Fruit fly (Drosophila melanogaster) whole organism, embryonic: ENCODE measurements around the gene CG6726.

ENCODE experiments used
- Aef1 ChIP-seq: fragments of 200-800 bp; sonication (Bioruptor generic); IDR thresholded peaks from 3 replicates; pipeline ENCODE4 v1.3.6; 2022; ENCODE audit warnings: missing biosample characterization, missing genetic modification characterization
- Bgb ChIP-seq: fragments of 200-800 bp; sonication (Bioruptor generic); IDR thresholded peaks from 2 replicates; pipeline ENCODE4 v1.3.6; 2022; ENCODE audit warnings: missing biosample characterization, missing genetic modification characterization; ENCODE audit not compliant: partially characterized antibody
- Bteb2 ChIP-seq: fragments of 200-800 bp; sonication (Bioruptor generic); optimal IDR thresholded peaks from 2 replicates; lab custom pipeline; 2016; ENCODE audit warnings: missing biosample characterization, missing genetic modification characterization
- CG10431 ChIP-seq: fragments of 200-800 bp; sonication (Bioruptor generic); optimal IDR thresholded peaks from 3 replicates; lab custom pipeline; 2018; ENCODE audit warnings: missing biosample characterization, mild to moderate bottlenecking, missing genetic modification characterization
- CG11093 ChIP-seq: fragments of 200-800 bp; sonication (Bioruptor generic); IDR thresholded peaks from 3 replicates; pipeline ENCODE4 v1.3.6; 2022; ENCODE audit warnings: missing biosample characterization, missing genetic modification characterization
- CG13894 ChIP-seq: fragments of 200-800 bp; sonication (Bioruptor generic); optimal IDR thresholded peaks from 3 replicates; lab custom pipeline; 2018; ENCODE audit warnings: missing biosample characterization, mild to moderate bottlenecking, missing genetic modification characterization, moderate library complexity
- CG17912 ChIP-seq: fragments of 200-800 bp; sonication (Bioruptor generic); optimal IDR thresholded peaks from 2 replicates; lab custom pipeline; 2018; ENCODE audit warnings: missing biosample characterization, mild to moderate bottlenecking, missing genetic modification characterization
- CG18476 ChIP-seq: fragments of 200-800 bp; sonication (Bioruptor generic); optimal IDR thresholded peaks from 2 replicates; lab custom pipeline; 2016; ENCODE audit warnings: missing biosample characterization, mild to moderate bottlenecking, missing genetic modification characterization
- CG2889 ChIP-seq: fragments of 200-800 bp; sonication (Bioruptor generic); IDR thresholded peaks from 3 replicates; pipeline ENCODE4 v1.3.6; 2022; ENCODE audit warnings: missing biosample characterization, missing genetic modification characterization
- CG3065 ChIP-seq: fragments of 200-800 bp; sonication (Bioruptor generic); optimal IDR thresholded peaks from 2 replicates; lab custom pipeline; 2016; ENCODE audit warnings: missing biosample characterization, missing genetic modification characterization
- CG4282 ChIP-seq: fragments of 200-800 bp; sonication (Bioruptor generic); optimal IDR thresholded peaks from 2 replicates; lab custom pipeline; 2016; ENCODE audit warnings: missing biosample characterization, missing genetic modification characterization
- CG4424 ChIP-seq: fragments of 200-800 bp; sonication (Bioruptor generic); optimal IDR thresholded peaks from 3 replicates; lab custom pipeline; 2016; ENCODE audit warnings: missing biosample characterization, missing genetic modification characterization
- CG5953 ChIP-seq: fragments of 200-800 bp; sonication (Bioruptor generic); IDR thresholded peaks from 2 replicates; pipeline ENCODE4 v1.3.6; 2022; ENCODE audit warnings: missing biosample characterization, missing genetic modification characterization
- CG7271 ChIP-seq: fragments of 200-800 bp; sonication (Bioruptor generic); optimal IDR thresholded peaks from 2 replicates; lab custom pipeline; 2018; ENCODE audit warnings: missing biosample characterization, mild to moderate bottlenecking, missing genetic modification characterization, moderate library complexity
- CG7786 ChIP-seq: fragments of 200-800 bp; sonication (Bioruptor generic); optimal IDR thresholded peaks from 2 replicates; lab custom pipeline; 2016; ENCODE audit warnings: missing biosample characterization, missing genetic modification characterization
- CG8281 ChIP-seq: fragments of 200-800 bp; sonication (Bioruptor generic); optimal IDR thresholded peaks from 2 replicates; lab custom pipeline; 2018; ENCODE audit warnings: missing biosample characterization, mild to moderate bottlenecking, missing genetic modification characterization, moderate library complexity
- CG9876 ChIP-seq: fragments of 200-800 bp; sonication (Bioruptor generic); optimal IDR thresholded peaks from 2 replicates; lab custom pipeline; 2016; ENCODE audit warnings: missing biosample characterization, missing genetic modification characterization
- E2f2 ChIP-seq: fragments of 200-800 bp; sonication (Bioruptor generic); IDR thresholded peaks from 2 replicates; pipeline ENCODE4 v1.3.6; 2022; ENCODE audit warnings: missing biosample characterization, missing genetic modification characterization
- HHEX ChIP-seq: fragments of 200-800 bp; sonication (Bioruptor generic); optimal IDR thresholded peaks from 3 replicates; lab custom pipeline; 2017; ENCODE audit warnings: missing biosample characterization, mild to moderate bottlenecking, missing genetic modification characterization, missing genetic modification reagents
- Myb ChIP-seq: fragments of 200-800 bp; sonication (Bioruptor generic); optimal IDR thresholded peaks from 2 replicates; lab custom pipeline; 2016; ENCODE audit warnings: missing biosample characterization, missing genetic modification characterization
- Nf-YB ChIP-seq: fragments of 200-800 bp; sonication (Bioruptor generic); optimal IDR thresholded peaks from 3 replicates; lab custom pipeline; 2019; ENCODE audit warnings: missing biosample characterization, mild to moderate bottlenecking, missing genetic modification characterization, moderate library complexity
- Opbp ChIP-seq: fragments of 200-800 bp; sonication (Bioruptor generic); IDR thresholded peaks from 3 replicates; pipeline ENCODE4 v1.3.6; 2022; ENCODE audit warnings: missing biosample characterization, missing genetic modification characterization; ENCODE audit not compliant: partially characterized antibody
- Sin3A ChIP-seq: fragments of >200 bp; optimal IDR thresholded peaks from 2 replicates; lab custom pipeline; 2018
- Sox100B ChIP-seq: fragments of 200-800 bp; sonication (Bioruptor generic); optimal IDR thresholded peaks from 3 replicates; lab custom pipeline; 2018; ENCODE audit warnings: missing biosample characterization, mild to moderate bottlenecking, missing genetic modification characterization
- Vsx1 ChIP-seq: fragments of 200-800 bp; sonication (Bioruptor generic); optimal IDR thresholded peaks from 2 replicates; lab custom pipeline; 2017; ENCODE audit warnings: missing biosample characterization, mild to moderate bottlenecking, missing genetic modification characterization, missing genetic modification reagents
- YL-1 ChIP-seq: fragments of 200-800 bp; sonication (Bioruptor generic); optimal IDR thresholded peaks from 3 replicates; lab custom pipeline; 2017; ENCODE audit warnings: missing biosample characterization, mild to moderate bottlenecking, missing genetic modification characterization
- al ChIP-seq: fragments of 200-800 bp; sonication (Bioruptor generic); IDR thresholded peaks from 2 replicates; pipeline ENCODE4 v1.3.6; 2022; ENCODE audit warnings: missing biosample characterization, missing genetic modification characterization
- cad ChIP-seq: fragments of >200 bp; optimal IDR thresholded peaks from 2 replicates; lab custom pipeline; 2017; ENCODE audit warnings: missing biosample characterization, missing genetic modification characterization
- chif ChIP-seq, 2 experiments: fragments of 200-800 bp; sonication (Bioruptor generic); optimal IDR thresholded peaks; 3 replicates each; lab custom pipeline; 2016; ENCODE audit warnings: missing biosample characterization in 2 of 2, missing genetic modification characterization in 2 of 2
- emc ChIP-seq: fragments of 200-800 bp; sonication (Bioruptor generic); optimal IDR thresholded peaks from 2 replicates; lab custom pipeline; 2016; ENCODE audit warnings: missing biosample characterization, missing genetic modification characterization
- eyg ChIP-seq: fragments of 200-800 bp; sonication (Bioruptor generic); optimal IDR thresholded peaks from 3 replicates; lab custom pipeline; 2016; ENCODE audit warnings: missing biosample characterization, missing genetic modification characterization
- fd3F ChIP-seq: fragments of 200-800 bp; sonication (Bioruptor generic); optimal IDR thresholded peaks from 2 replicates; lab custom pipeline; 2018; ENCODE audit warnings: missing biosample characterization, mild to moderate bottlenecking, missing genetic modification characterization, moderate library complexity
- ftz-f1 ChIP-seq: fragments of 200-800 bp; sonication (Bioruptor generic); optimal IDR thresholded peaks from 2 replicates; lab custom pipeline; 2016; ENCODE audit warnings: missing biosample characterization, missing genetic modification characterization
- her ChIP-seq: fragments of 200-800 bp; sonication (Bioruptor generic); optimal IDR thresholded peaks from 2 replicates; lab custom pipeline; 2016; ENCODE audit warnings: missing biosample characterization, missing genetic modification characterization
- ind ChIP-seq: fragments of 200-800 bp; sonication (Bioruptor generic); optimal IDR thresholded peaks from 3 replicates; lab custom pipeline; 2016; ENCODE audit warnings: missing biosample characterization, missing genetic modification characterization
- lola ChIP-seq, 3 experiments: fragments of >200 bp in 2 of 3; fragments of 200-800 bp in 1 of 3; sonication (Bioruptor generic) in 1 of 3; optimal IDR thresholded peaks; 2 replicates each; lab custom pipeline; 2017 to 2019; ENCODE audit warnings: missing biosample characterization in 3 of 3, missing genetic modification characterization in 3 of 3, mild to moderate bottlenecking in 1 of 3, moderate library complexity in 1 of 3
- pros ChIP-seq: fragments of 200-800 bp; sonication (Bioruptor generic); optimal IDR thresholded peaks from 3 replicates; lab custom pipeline; 2019; ENCODE audit warnings: missing biosample characterization, mild to moderate bottlenecking, missing genetic modification characterization, moderate library complexity
- run ChIP-seq: fragments of 200-800 bp; sonication (Bioruptor generic); optimal IDR thresholded peaks from 3 replicates; lab custom pipeline; 2018; ENCODE audit warnings: missing biosample characterization, mild to moderate bottlenecking, missing genetic modification characterization
- sens-2 ChIP-seq: fragments of 200-800 bp; sonication (Bioruptor generic); IDR thresholded peaks from 2 replicates; pipeline ENCODE4 v1.3.6; 2022; ENCODE audit warnings: missing biosample characterization, missing genetic modification characterization
- seq ChIP-seq: fragments of 200-800 bp; sonication (Bioruptor generic); IDR thresholded peaks from 2 replicates; pipeline ENCODE4 v1.3.6; 2022; ENCODE audit warnings: missing biosample characterization, missing genetic modification characterization
- sob ChIP-seq: fragments of 200-800 bp; sonication (Bioruptor generic); IDR thresholded peaks from 2 replicates; pipeline ENCODE4 v1.3.6; 2022; ENCODE audit warnings: missing biosample characterization, missing genetic modification characterization
- sqz ChIP-seq: fragments of 200-800 bp; sonication (Bioruptor generic); optimal IDR thresholded peaks from 3 replicates; lab custom pipeline; 2018; ENCODE audit warnings: missing biosample characterization, mild to moderate bottlenecking, missing genetic modification characterization
- tap ChIP-seq: fragments of 200-800 bp; optimal IDR thresholded peaks from 3 replicates; lab custom pipeline; 2019; ENCODE audit warnings: missing biosample characterization, mild to moderate bottlenecking, missing genetic modification characterization, moderate library complexity
- tgo ChIP-seq: fragments of 200-800 bp; sonication (Bioruptor generic); IDR thresholded peaks from 3 replicates; pipeline ENCODE4 v1.3.6; 2022; ENCODE audit warnings: missing biosample characterization, missing genetic modification characterization
- tin ChIP-seq: fragments of 200-800 bp; sonication (Bioruptor generic); optimal IDR thresholded peaks from 3 replicates; lab custom pipeline; 2016; ENCODE audit warnings: missing biosample characterization, missing genetic modification characterization
- twi ChIP-seq: fragments of 200-800 bp; optimal IDR thresholded peaks from 2 replicates; lab custom pipeline; 2019; ENCODE audit warnings: missing biosample characterization, mild to moderate bottlenecking, missing genetic modification characterization, moderate library complexity
- vnd ChIP-seq: fragments of 200-800 bp; sonication (Bioruptor generic); IDR thresholded peaks from 3 replicates; pipeline ENCODE4 v1.3.6; 2022; ENCODE audit warnings: missing biosample characterization, missing genetic modification characterization; ENCODE audit not compliant: partially characterized antibody
- zen ChIP-seq: fragments of 200-800 bp; sonication (Bioruptor generic); optimal IDR thresholded peaks from 3 replicates; lab custom pipeline; 2018; ENCODE audit warnings: missing biosample characterization, mild to moderate bottlenecking, missing genetic modification characterization, moderate library complexity

CG6726 gene

dm6 chr3R:23048089-23048689 is 43.3 kb upstream of the CG6726 start, which contains the start of gene CG17121 (continued):
- peak; percentile 94 for TF ChIP-seq pros
- no peak for TF ChIP-seq her (GFP tag; lab: Kevin White, UChicago)
- TF ChIP-seq Bgb (GFP tag; lab: Robert Waterston, UW) = peak; percentile 18; the same call in 1 of the 2 replicates
- TF ChIP-seq Aef1 (GFP tag; lab: Robert Waterston, UW) = no peak

DNA sequence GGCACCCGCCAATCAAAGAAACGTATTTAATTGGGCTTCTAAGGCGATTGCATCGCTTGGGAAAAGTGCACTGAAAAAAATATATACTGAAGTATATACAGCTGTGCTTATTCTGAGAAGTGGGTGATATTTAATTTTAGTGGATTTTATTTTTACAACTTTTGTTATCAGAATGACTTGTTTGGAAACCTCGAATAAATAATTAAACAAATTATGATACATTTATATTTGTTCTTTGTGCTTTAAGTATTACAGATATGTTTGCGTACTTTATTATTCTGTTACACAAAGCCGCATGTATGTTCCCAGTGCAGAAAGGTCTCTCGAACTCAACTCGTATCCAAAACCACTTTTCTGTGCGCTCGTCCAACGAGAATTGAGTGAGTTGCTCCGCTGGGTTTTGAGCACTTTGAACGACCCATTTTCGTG is 42.8 kb upstream of the CG6726 start:
- TF ChIP-seq al (GFP tag; lab: Robert Waterston, UW) = peak; percentile 55
- TF ChIP-seq tap (tag; lab: Kevin White, UChicago) = peak; percentile 80
- peak; percentile 5; the same call in 1 of the 2 replicates for TF ChIP-seq CG5953 (GFP tag; lab: Robert Waterston, UW)
- TF ChIP-seq twi (tag; lab: Kevin White, UChicago) = peak; percentile 24
- no peak for TF ChIP-seq CG13894 (tag; lab: Kevin White, UChicago)
- peak; percentile 73 for TF ChIP-seq Vsx1 (GFP tag; lab: Kevin White, UChicago)
- peak; percentile 6; the same call in 1 of the 2 replicates for TF ChIP-seq sens-2 (GFP tag; lab: Robert Waterston, UW)
- TF ChIP-seq tgo (GFP tag; lab: Robert Waterston, UW) = peak; percentile 75
- no peak for TF ChIP-seq CG9876
- peak; percentile 58; the same call in 1 of the 2 replicates for TF ChIP-seq sob (GFP tag; lab: Robert Waterston, UW)
- TF ChIP-seq emc (GFP tag; lab: Kevin White, UChicago) = no peak
- peak; percentile 26 for TF ChIP-seq eyg (GFP tag; lab: Kevin White, UChicago)
- TF ChIP-seq Opbp (GFP tag; lab: Robert Waterston, UW) = no peak
- peak in 1 of 3 experiments; percentile 56 for TF ChIP-seq lola (GFP tag; optimal IDR thresholded peaks at IDR 0.05; lab: Kevin White, UChicago)
- peak; percentile 59; the same call in 1 of the 2 replicates for TF ChIP-seq E2f2
- TF ChIP-seq CG2889 = no peak
- peak; percentile 78 for TF ChIP-seq Nf-YB (GFP tag; lab: Kevin White, UChicago)
- peak; percentile 72 for TF ChIP-seq ind (GFP tag; lab: Kevin White, UChicago)
- TF ChIP-seq Sin3A (lab: Kevin White, UChicago) = no peak
- TF ChIP-seq HHEX = peak; percentile 58
- no peak for TF ChIP-seq vnd
- TF ChIP-seq CG8281 = peak; percentile 66
- peak; percentile 55; the same call in 1 of the 2 replicates for TF ChIP-seq seq (GFP tag; lab: Robert Waterston, UW)
- TF ChIP-seq CG4282 (GFP tag; lab: Kevin White, UChicago) = no peak
- peak; percentile 58 for TF ChIP-seq CG18476 (GFP tag; lab: Kevin White, UChicago)
- TF ChIP-seq cad (GFP tag; lab: Kevin White, UChicago) = no peak
- TF ChIP-seq run (tag; lab: Kevin White, UChicago) = peak; percentile 64
- no peak for TF ChIP-seq CG7271
- TF ChIP-seq sqz = peak; percentile 46
- peak; percentile 60 for TF ChIP-seq Bteb2
- no peak for TF ChIP-seq Myb
- no peak for TF ChIP-seq CG3065 (GFP tag; lab: Kevin White, UChicago)
- peak; percentile 79 for TF ChIP-seq fd3F (GFP tag; lab: Kevin White, UChicago)
- peak; percentile 55 for TF ChIP-seq zen
- TF ChIP-seq Sox100B = peak; percentile 85
- TF ChIP-seq CG17912 (GFP tag; lab: Kevin White, UChicago) = no peak
- no peak for TF ChIP-seq ftz-f1
- TF ChIP-seq CG4424 = peak; percentile 73
- TF ChIP-seq CG10431 = peak; percentile 63
- peak; percentile 19 for TF ChIP-seq CG7786 (GFP tag; lab: Kevin White, UChicago)
- peak; percentile 15 to 49 for TF ChIP-seq chif (GFP tag; optimal IDR thresholded peaks at IDR 0.05; lab: Kevin White, UChicago)
- no peak for TF ChIP-seq YL-1 (GFP tag; lab: Kevin White, UChicago)
- TF ChIP-seq tin (GFP tag; lab: Kevin White, UChicago) = peak; percentile 66
- peak; percentile 55; the same call in 1 of the 3 replicates for TF ChIP-seq CG11093
